Fruit fly (Drosophila melanogaster): ENCODE results near the gene Nin.

DNA sequence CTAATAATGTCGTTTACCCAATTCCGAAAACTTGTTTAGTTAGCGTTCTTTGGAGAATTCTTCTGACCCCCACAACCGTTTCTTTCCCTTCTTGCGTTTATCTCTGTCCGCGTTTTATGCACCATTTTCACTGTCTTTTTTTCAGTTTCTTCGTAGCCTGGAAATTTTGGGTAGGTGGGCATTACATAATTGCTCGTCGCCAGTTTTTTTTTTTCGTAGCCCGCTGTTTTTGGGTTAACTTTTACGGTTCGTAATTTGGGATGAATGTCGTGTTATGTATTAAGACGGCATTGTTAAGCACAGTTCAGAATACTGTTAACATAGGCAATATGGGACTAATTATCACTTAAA is 19.6 kb upstream of the Nin start:
- TF ChIP-seq Myc (optimal IDR thresholded peaks at IDR 0.05) (no peak), ttk (optimal IDR thresholded peaks at IDR 0.05) (no peak), psq (optimal IDR thresholded peaks at IDR 0.05) (no peak), h (optimal IDR thresholded peaks at IDR 0.05) (no peak), Sin3A (optimal IDR thresholded peaks at IDR 0.05) (no peak), insv (optimal IDR thresholded peaks at IDR 0.05) (no peak)
